Fruit fly (Drosophila melanogaster): ENCODE results near the gene Eato.

- no peak for TF ChIP-seq Abd-B (GFP tag; optimal IDR thresholded peaks at IDR 0.05)
- no peak for TF ChIP-seq CG32264 (GFP tag; optimal IDR thresholded peaks at IDR 0.05)
- TF ChIP-seq Mio (GFP tag; optimal IDR thresholded peaks at IDR 0.05), result no peak
- TF ChIP-seq Hr83 (GFP tag; optimal IDR thresholded peaks at IDR 0.05; ENCODE audit: poor library complexity, severe bottlenecking), result peak; percentile 3
- no peak for TF ChIP-seq Jra (GFP tag; optimal IDR thresholded peaks at IDR 0.05)
- peak; percentile 9 for TF ChIP-seq br (GFP tag; optimal IDR thresholded peaks at IDR 0.05)
- TF ChIP-seq usp (GFP tag; optimal IDR thresholded peaks at IDR 0.05), result no peak
- no peak for TF ChIP-seq dl (GFP tag; optimal IDR thresholded peaks at IDR 0.05; ENCODE audit: insufficient read depth in 1 of 2, partially characterized antibody in 2 of 2)
- TF ChIP-seq pan (optimal IDR thresholded peaks at IDR 0.05), result no peak
- TF ChIP-seq OdsH (GFP tag; optimal IDR thresholded peaks at IDR 0.05), result peak; percentile 17
- TF ChIP-seq Dif (GFP tag; optimal IDR thresholded peaks at IDR 0.05; ENCODE audit: partially characterized antibody), result no peak
- no peak for TF ChIP-seq h (GFP tag; optimal IDR thresholded peaks at IDR 0.05)
Observed at dm6 chr2L:13783264-13784154, at the start of gene Eato.
